Worm (Caenorhabditis elegans): ENCODE measurements around the gene pkg-2.

DNA sequence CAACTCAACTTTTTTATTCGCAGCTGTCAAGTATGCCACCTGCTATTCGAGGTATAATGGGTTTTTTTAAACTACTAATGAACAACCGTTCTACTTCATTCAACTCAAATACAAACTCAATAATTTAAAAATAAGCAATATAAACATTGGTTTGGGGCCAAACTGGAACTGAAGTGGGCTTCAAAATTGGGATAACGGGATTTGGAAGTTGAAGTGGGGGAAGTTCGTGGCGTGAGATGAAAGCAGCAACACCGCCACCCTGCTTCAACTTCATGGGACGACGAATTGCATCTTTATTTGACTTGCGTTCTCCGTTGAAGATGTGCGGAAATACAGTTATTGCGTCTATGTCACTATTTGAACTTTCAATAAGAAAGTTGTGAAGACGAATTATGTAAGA, 42.2 kb upstream of the pkg-2 start:
- no peak for TF ChIP-seq nhr-76 (tag; optimal IDR thresholded peaks at IDR 0.05)
- TF ChIP-seq nhr-11 (tag; optimal IDR thresholded peaks at IDR 0.05) = no peak
- no peak for TF ChIP-seq ceh-90 (tag; optimal IDR thresholded peaks at IDR 0.05)
- TF ChIP-seq ztf-11 (tag; optimal IDR thresholded peaks at IDR 0.05) = no peak
- no peak for TF ChIP-seq nhr-237 (tag; optimal IDR thresholded peaks at IDR 0.05)
- TF ChIP-seq unc-30 (tag; optimal IDR thresholded peaks at IDR 0.05) = no peak
- no peak for TF ChIP-seq ama-1 (optimal IDR thresholded peaks at IDR 0.05)
- TF ChIP-seq aly-2 (tag; optimal IDR thresholded peaks at IDR 0.05) = no peak
- no peak for TF ChIP-seq skn-1 (tag; optimal IDR thresholded peaks at IDR 0.05)
- no peak for TF ChIP-seq mab-9 (GFP tag; IDR thresholded peaks at IDR 0.05)
- TF ChIP-seq mep-1 (tag; optimal IDR thresholded peaks at IDR 0.05) = no peak

Measured in whole organism, L1 larva.